Fruit fly (Drosophila melanogaster) whole organism, prepupa: ENCODE measurements around the gene flfl.

Source experiments
- Blimp-1 ChIP-seq: fragments of 200-800 bp; sonication (Bioruptor generic); optimal IDR thresholded peaks from 3 replicates; lab custom pipeline; 2017; ENCODE audit warnings: missing biosample characterization, missing genetic modification characterization, mild to moderate bottlenecking, moderate library complexity, missing genetic modification reagents
- CG10631 ChIP-seq: fragments of 200-800 bp; sonication (Bioruptor generic); optimal IDR thresholded peaks from 2 replicates; lab custom pipeline; 2016; ENCODE audit warnings: missing biosample characterization, missing genetic modification characterization
- CG10669 ChIP-seq: fragments of 200-800 bp; sonication (Bioruptor generic); optimal IDR thresholded peaks from 3 replicates; lab custom pipeline; 2018; ENCODE audit warnings: missing biosample characterization, mild to moderate bottlenecking, missing genetic modification characterization, moderate library complexity
- CG11294 ChIP-seq: fragments of 200-800 bp; sonication (Bioruptor generic); IDR thresholded peaks from 2 replicates; pipeline ENCODE4 v1.3.6; 2022; ENCODE audit warnings: missing biosample characterization, missing genetic modification characterization
- CG11762 ChIP-seq: fragments of 200-800 bp; sonication (Bioruptor generic); optimal IDR thresholded peaks from 3 replicates; lab custom pipeline; 2016; ENCODE audit warnings: missing biosample characterization, missing genetic modification characterization; ENCODE audit not compliant: insufficient read depth
- CG11902 ChIP-seq: fragments of 200-800 bp; sonication (Bioruptor generic); optimal IDR thresholded peaks from 3 replicates; lab custom pipeline; 2016; ENCODE audit warnings: missing biosample characterization, missing genetic modification characterization
- CG15336 ChIP-seq: fragments of 200-800 bp; sonication (Bioruptor generic); IDR thresholded peaks from 2 replicates; pipeline ENCODE4 v1.3.6; 2022; ENCODE audit warnings: missing biosample characterization, missing genetic modification characterization
- CG16779 ChIP-seq: fragments of 200-800 bp; sonication (Bioruptor generic); optimal IDR thresholded peaks from 3 replicates; lab custom pipeline; 2017; ENCODE audit warnings: missing biosample characterization, mild to moderate bottlenecking, missing genetic modification characterization
- CG31627 ChIP-seq: fragments of 200-800 bp; sonication (Bioruptor generic); optimal IDR thresholded peaks from 3 replicates; lab custom pipeline; 2016; ENCODE audit warnings: missing biosample characterization, missing genetic modification characterization
- CG32006 ChIP-seq: fragments of 200-800 bp; sonication (Bioruptor generic); optimal IDR thresholded peaks from 3 replicates; lab custom pipeline; 2017; ENCODE audit warnings: missing biosample characterization, mild to moderate bottlenecking, missing genetic modification characterization
- CG34406 ChIP-seq: fragments of 200-800 bp; sonication (Bioruptor generic); optimal IDR thresholded peaks from 3 replicates; lab custom pipeline; 2016; ENCODE audit warnings: missing biosample characterization, missing genetic modification characterization
- CG3919 ChIP-seq: fragments of 200-800 bp; sonication (Bioruptor generic); optimal IDR thresholded peaks from 3 replicates; lab custom pipeline; 2016; ENCODE audit warnings: missing biosample characterization, missing genetic modification characterization
- CG4318 ChIP-seq: fragments of 200-800 bp; sonication (Bioruptor generic); optimal IDR thresholded peaks from 3 replicates; lab custom pipeline; 2017; ENCODE audit warnings: missing biosample characterization, mild to moderate bottlenecking, missing genetic modification characterization
- CG6163 ChIP-seq: fragments of 200-800 bp; sonication (Bioruptor generic); IDR thresholded peaks from 3 replicates; pipeline ENCODE4 v1.3.6; 2022; ENCODE audit warnings: missing biosample characterization, missing genetic modification characterization
- CG6808 ChIP-seq: fragments of 200-800 bp; sonication (Bioruptor generic); optimal IDR thresholded peaks from 3 replicates; lab custom pipeline; 2017; ENCODE audit warnings: missing biosample characterization, missing genetic modification characterization, mild to moderate bottlenecking, moderate library complexity, missing genetic modification reagents
- CG6854 ChIP-seq: fragments of 200-800 bp; sonication (Bioruptor generic); optimal IDR thresholded peaks from 2 replicates; lab custom pipeline; 2017; ENCODE audit warnings: missing biosample characterization, mild to moderate bottlenecking, missing genetic modification characterization
- CG7368 ChIP-seq: fragments of 200-800 bp; sonication (Bioruptor generic); optimal IDR thresholded peaks from 3 replicates; lab custom pipeline; 2016; ENCODE audit warnings: missing biosample characterization, missing genetic modification characterization
- CG8119 ChIP-seq: fragments of 200-800 bp; sonication (Bioruptor generic); IDR thresholded peaks from 3 replicates; pipeline ENCODE4 v1.3.6; 2022; ENCODE audit warnings: missing biosample characterization, missing genetic modification characterization
- CG8319 ChIP-seq: fragments of 200-800 bp; sonication (Bioruptor generic); optimal IDR thresholded peaks from 3 replicates; lab custom pipeline; 2016; ENCODE audit warnings: missing biosample characterization, missing genetic modification characterization
- CG9139 ChIP-seq: fragments of 200-800 bp; sonication (Bioruptor generic); optimal IDR thresholded peaks from 3 replicates; lab custom pipeline; 2017; ENCODE audit warnings: missing biosample characterization, mild to moderate bottlenecking, missing genetic modification characterization
- Eip75B ChIP-seq: fragments of 200-800 bp; sonication (Bioruptor generic); optimal IDR thresholded peaks from 3 replicates; lab custom pipeline; 2016; ENCODE audit warnings: missing biosample characterization, missing genetic modification characterization
- Eip78C ChIP-seq: fragments of 200-800 bp; sonication (Bioruptor generic); peaks from one replicate; lab custom pipeline; 2016; ENCODE audit warnings: missing biosample characterization, missing genetic modification characterization
- Eip93F ChIP-seq: fragments of 200-800 bp; sonication (Bioruptor generic); optimal IDR thresholded peaks from 2 replicates; lab custom pipeline; 2016; ENCODE audit warnings: missing biosample characterization, mild to moderate bottlenecking, missing genetic modification characterization
- Ets21C ChIP-seq: fragments of 200-800 bp; sonication (Bioruptor generic); optimal IDR thresholded peaks from 3 replicates; lab custom pipeline; 2016; ENCODE audit warnings: missing biosample characterization, missing genetic modification characterization
- Ets96B ChIP-seq: fragments of 200-800 bp; optimal IDR thresholded peaks from 2 replicates; lab custom pipeline; 2019; ENCODE audit warnings: missing biosample characterization, mild to moderate bottlenecking, missing genetic modification characterization, moderate library complexity
- Gug ChIP-seq: fragments of 200-800 bp; sonication (Bioruptor generic); IDR thresholded peaks from 2 replicates; pipeline ENCODE4 v1.3.6; 2022; ENCODE audit warnings: missing biosample characterization, missing genetic modification characterization
- Hr38 ChIP-seq: sonication (Bioruptor generic); optimal IDR thresholded peaks from 2 replicates; lab custom pipeline; 2016; ENCODE audit warnings: missing biosample characterization, missing genetic modification characterization
- Hr39 ChIP-seq: fragments of 200-800 bp; sonication (Bioruptor generic); optimal IDR thresholded peaks from 2 replicates; lab custom pipeline; 2016; ENCODE audit warnings: missing biosample characterization, missing genetic modification characterization
- Hr4 ChIP-seq: fragments of 200-800 bp; sonication (Bioruptor generic); optimal IDR thresholded peaks from 3 replicates; lab custom pipeline; 2016; ENCODE audit warnings: missing biosample characterization, missing genetic modification characterization
- Lpt ChIP-seq: fragments of 200-800 bp; sonication (Bioruptor generic); optimal IDR thresholded peaks from 3 replicates; lab custom pipeline; 2016; ENCODE audit warnings: missing biosample characterization, missing genetic modification characterization
- Met ChIP-seq: fragments of 200-800 bp; sonication (Bioruptor generic); optimal IDR thresholded peaks from 3 replicates; lab custom pipeline; 2016; ENCODE audit warnings: missing biosample characterization, missing genetic modification characterization
- OdsH ChIP-seq: fragments of 200-800 bp; sonication (Bioruptor generic); optimal IDR thresholded peaks from 3 replicates; lab custom pipeline; 2016; ENCODE audit warnings: missing biosample characterization, missing genetic modification characterization
- Smox ChIP-seq: fragments of 200-800 bp; sonication (Bioruptor generic); optimal IDR thresholded peaks from 3 replicates; lab custom pipeline; 2016; ENCODE audit warnings: missing biosample characterization, missing genetic modification characterization
- Sox102F ChIP-seq: fragments of 200-800 bp; sonication (Bioruptor generic); optimal IDR thresholded peaks from 2 replicates; lab custom pipeline; 2016; ENCODE audit warnings: missing biosample characterization, mild to moderate bottlenecking, missing genetic modification characterization
- Sox14 ChIP-seq: fragments of 200-800 bp; sonication (Bioruptor generic); optimal IDR thresholded peaks from 3 replicates; lab custom pipeline; 2016; ENCODE audit warnings: missing biosample characterization, missing genetic modification characterization
- Sox15 ChIP-seq: fragments of 200-800 bp; sonication (Bioruptor generic); optimal IDR thresholded peaks from 3 replicates; lab custom pipeline; 2016; ENCODE audit warnings: missing biosample characterization, missing genetic modification characterization
- achi ChIP-seq: fragments of 200-800 bp; sonication (Bioruptor generic); optimal IDR thresholded peaks from 3 replicates; lab custom pipeline; 2016; ENCODE audit warnings: missing biosample characterization, missing genetic modification characterization
- acj6 ChIP-seq: fragments of 200-800 bp; sonication (Bioruptor generic); optimal IDR thresholded peaks from 3 replicates; lab custom pipeline; 2016; ENCODE audit warnings: missing biosample characterization, missing genetic modification characterization
- cyc ChIP-seq: fragments of 200-800 bp; sonication (Bioruptor generic); optimal IDR thresholded peaks from 3 replicates; lab custom pipeline; 2016; ENCODE audit warnings: missing biosample characterization, missing genetic modification characterization
- dac ChIP-seq: fragments of 200-800 bp; sonication (Bioruptor generic); optimal IDR thresholded peaks from 2 replicates; lab custom pipeline; 2017; ENCODE audit warnings: missing biosample characterization, mild to moderate bottlenecking, missing genetic modification characterization
- dsx ChIP-seq: fragments of 200-800 bp; optimal IDR thresholded peaks from 3 replicates; lab custom pipeline; 2019; ENCODE audit warnings: missing biosample characterization, mild to moderate bottlenecking, missing genetic modification characterization, moderate library complexity; ENCODE audit not compliant: poor library complexity, severe bottlenecking
- eg ChIP-seq: fragments of 200-800 bp; sonication (Bioruptor generic); IDR thresholded peaks from 3 replicates; pipeline ENCODE4 v1.3.6; 2022; ENCODE audit warnings: missing biosample characterization, missing genetic modification characterization
- fd59A ChIP-seq: fragments of 200-800 bp; sonication (Bioruptor generic); optimal IDR thresholded peaks from 2 replicates; lab custom pipeline; 2017; ENCODE audit warnings: missing biosample characterization, mild to moderate bottlenecking, missing genetic modification characterization, missing genetic modification reagents
- fd85E ChIP-seq: fragments of 200-800 bp; sonication (Bioruptor generic); optimal IDR thresholded peaks from 3 replicates; lab custom pipeline; 2016; ENCODE audit warnings: missing biosample characterization, missing genetic modification characterization
- fkh ChIP-seq: fragments of 200-800 bp; sonication (Bioruptor generic); optimal IDR thresholded peaks from 3 replicates; lab custom pipeline; 2017; ENCODE audit warnings: missing biosample characterization, mild to moderate bottlenecking, missing genetic modification characterization, moderate library complexity
- net ChIP-seq: fragments of 200-800 bp; sonication (Bioruptor generic); optimal IDR thresholded peaks from 3 replicates; lab custom pipeline; 2016; ENCODE audit warnings: missing biosample characterization, missing genetic modification characterization
- pdm3 ChIP-seq: fragments of 200-800 bp; sonication (Bioruptor generic); optimal IDR thresholded peaks from 3 replicates; lab custom pipeline; 2016; ENCODE audit warnings: missing biosample characterization, missing genetic modification characterization
- spab ChIP-seq: fragments of 200-800 bp; sonication (Bioruptor generic); optimal IDR thresholded peaks from 2 replicates; lab custom pipeline; 2017; ENCODE audit warnings: missing biosample characterization, mild to moderate bottlenecking, missing genetic modification characterization, missing genetic modification reagents
- ss ChIP-seq, 2 experiments: fragments of 200-800 bp; sonication (Bioruptor generic); optimal IDR thresholded peaks; 2 replicates in 1 of 2; 3 replicates in 1 of 2; lab custom pipeline; 2017 to 2018; ENCODE audit warnings: mild to moderate bottlenecking in 2 of 2, missing biosample characterization in 2 of 2, missing genetic modification characterization in 2 of 2, moderate library complexity in 1 of 2
- svp ChIP-seq: fragments of 200-800 bp; sonication (Bioruptor generic); peaks from one replicate; lab custom pipeline; 2016; ENCODE audit warnings: missing biosample characterization, missing genetic modification characterization
- topi ChIP-seq: fragments of 200-800 bp; sonication (Bioruptor generic); optimal IDR thresholded peaks from 3 replicates; lab custom pipeline; 2016; ENCODE audit warnings: missing biosample characterization, missing genetic modification characterization

The flfl gene

dm6 chr3R:13660924-13661659, 22.6 kb upstream of the flfl start, which contains the start of gene B52:
Gene B52 (plus strand): TSS chr3R:13661311.
- TF ChIP-seq CG10669 (GFP tag; lab: Kevin White, UChicago) (peak; percentile 37), svp (GFP tag; lab: Kevin White, UChicago) (peak; percentile 45), CG6163 (peak; percentile 58; the same call in 1 of the 3 replicates), Ets96B (tag; lab: Kevin White, UChicago) (peak; percentile 3), CG9139 (peak; percentile 59), topi (peak; percentile 70), Eip93F (GFP tag; lab: Kevin White, UChicago) (no peak), CG4318 (GFP tag; lab: Kevin White, UChicago) (no peak), cyc (GFP tag; lab: Kevin White, UChicago) (peak; percentile 53), Hr38 (GFP tag; lab: Kevin White, UChicago) (no peak), Met (peak; percentile 61), Lpt (no peak), Sox15 (GFP tag; lab: Kevin White, UChicago) (peak; percentile 26), OdsH (GFP tag; lab: Kevin White, UChicago) (peak; percentile 42), CG31627 (GFP tag; lab: Kevin White, UChicago) (peak; percentile 66), CG15336 (GFP tag; lab: Robert Waterston, UW) (peak; percentile 44; the same call in 1 of the 2 replicates), net (GFP tag; lab: Kevin White, UChicago) (peak; percentile 68), Ets21C (GFP tag; lab: Kevin White, UChicago) (peak; percentile 11), dsx (GFP tag; lab: Kevin White, UChicago) (no peak), spab (GFP tag; lab: Kevin White, UChicago) (no peak), Sox102F (GFP tag; lab: Kevin White, UChicago) (peak; percentile 70), Sox14 (GFP tag; lab: Kevin White, UChicago) (peak; percentile 48), ss (GFP tag; optimal IDR thresholded peaks at IDR 0.05; lab: Kevin White, UChicago) (peak; percentile 68 to 84), CG6854 (GFP tag; lab: Kevin White, UChicago) (peak; percentile 83), CG10631 (GFP tag; lab: Kevin White, UChicago) (no peak), CG8319 (GFP tag; lab: Kevin White, UChicago) (peak; percentile 22), Gug (no peak), Hr39 (GFP tag; lab: Kevin White, UChicago) (peak; percentile 59), achi (GFP tag; lab: Kevin White, UChicago) (peak; percentile 99), Blimp-1 (GFP tag; lab: Kevin White, UChicago) (peak; percentile 94), eg (peak; percentile 62; the same call in 2 of the 3 replicates), pdm3 (peak; percentile 51), dac (GFP tag; lab: Kevin White, UChicago) (no peak), CG11294 (GFP tag; lab: Robert Waterston, UW) (no peak), CG8119 (GFP tag; lab: Robert Waterston, UW) (no peak), CG11902 (GFP tag; lab: Kevin White, UChicago) (no peak), fd59A (GFP tag; lab: Kevin White, UChicago) (peak; percentile 2), acj6 (GFP tag; lab: Kevin White, UChicago) (peak; percentile 55), CG6808 (peak; percentile 66), CG11762 (GFP tag; lab: Kevin White, UChicago) (no peak), CG7368 (GFP tag; lab: Kevin White, UChicago) (peak; percentile 52), Eip75B (peak; percentile 55), CG16779 (tag; lab: Kevin White, UChicago) (peak; percentile 66), fd85E (peak; percentile 64), Hr4 (peak; percentile 22), CG34406 (GFP tag; lab: Kevin White, UChicago) (peak; percentile 69), CG3919 (peak; percentile 69), Smox (no peak), fkh (no peak), Eip78C (GFP tag; lab: Kevin White, UChicago) (peak; percentile 87), CG32006 (GFP tag; lab: Kevin White, UChicago) (peak; percentile 52)
